Worm (Caenorhabditis elegans) whole organism, late embryonic: ENCODE data around the gene F28F9.3.

Experiments used
- ama-1 ChIP-seq: fragments of 150-350 bp; optimal IDR thresholded peaks from 2 replicates; lab custom pipeline; 2014
- ets-4 ChIP-seq: sonication (generic microtip); optimal IDR thresholded peaks from 2 replicates; lab custom pipeline; 2016; ENCODE audit warnings: missing genetic modification characterization, missing compliant biosample characterization
- pag-3 ChIP-seq: sonication (generic microtip); optimal IDR thresholded peaks from 2 replicates; lab custom pipeline; 2016; ENCODE audit warnings: missing compliant biosample characterization, missing genetic modification characterization, borderline replicate concordance
- sox-4 ChIP-seq: sonication (generic microtip); optimal IDR thresholded peaks from 2 replicates; lab custom pipeline; 2017; ENCODE audit warnings: mild to moderate bottlenecking, missing genetic modification characterization, inconsistent platforms, missing compliant biosample characterization

DNA sequence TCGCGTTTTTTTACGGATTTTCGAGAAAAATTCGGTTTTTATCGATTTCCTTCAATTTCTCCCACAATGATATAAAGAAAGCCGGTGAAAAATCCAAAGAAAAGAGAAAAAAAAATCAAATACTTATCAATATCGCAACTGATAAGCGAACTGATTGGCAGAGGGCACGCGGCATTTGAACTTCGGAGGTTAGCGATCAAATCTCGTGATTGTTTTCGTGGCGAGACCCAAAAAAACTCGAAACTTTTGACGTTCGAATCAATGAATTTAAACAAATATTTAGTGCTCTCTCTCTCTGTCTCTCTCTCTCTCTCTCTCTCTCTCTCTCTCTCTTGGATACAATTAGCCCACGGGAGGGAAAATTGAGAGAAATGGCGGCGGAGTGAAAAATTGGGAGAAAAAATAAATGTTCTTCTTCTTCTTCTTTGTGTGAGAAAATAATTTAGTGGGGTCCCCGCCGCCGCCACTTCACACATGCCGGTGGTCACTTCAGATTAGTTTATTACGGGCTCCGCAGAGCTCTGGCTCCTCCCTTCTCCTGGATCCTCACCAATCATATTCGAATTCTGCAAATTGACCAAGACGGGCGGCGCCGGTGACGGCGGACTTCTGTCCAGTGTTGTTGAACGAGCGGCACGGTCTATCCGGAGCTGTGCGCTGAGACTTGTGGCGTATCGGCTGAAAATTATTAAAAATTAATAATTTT is 12.0 kb upstream of the F28F9.3 start:
- TF ChIP-seq pag-3 (no peak), sox-4 (tag; lab: Kevin White, UChicago) (no peak), ama-1 (lab: Kevin White, UChicago) (no peak), ets-4 (tag; lab: Kevin White, UChicago) (no peak)
